Worm (Caenorhabditis elegans) whole organism, young adult: ENCODE measurements around the gene tin-9.2.

Experiments
- B0261.1 ChIP-seq: sonication (generic microtip); optimal IDR thresholded peaks from 2 replicates; lab custom pipeline; 2016; ENCODE audit warnings: mild to moderate bottlenecking, missing genetic modification characterization, moderate library complexity, missing compliant biosample characterization
- B0336.3 ChIP-seq: fragments of 200-800 bp; sonication (Bioruptor generic); IDR thresholded peaks from 2 replicates; pipeline ENCODE4 v1.3.6; 2022; ENCODE audit warnings: missing genetic modification characterization, missing compliant biosample characterization
- D2030.7 ChIP-seq: fragments of 200-800 bp; sonication (Bioruptor generic); IDR thresholded peaks from 2 replicates; pipeline ENCODE4 v1.3.6; 2022; ENCODE audit warnings: missing genetic modification reagents, missing genetic modification characterization, missing compliant biosample characterization
- F22D6.2 ChIP-seq: sonication (generic microtip); optimal IDR thresholded peaks from 2 replicates; lab custom pipeline; 2016; ENCODE audit warnings: mild to moderate bottlenecking, missing genetic modification characterization, missing compliant biosample characterization
- F23B12.7 ChIP-seq: sonication (generic microtip); optimal IDR thresholded peaks from 2 replicates; lab custom pipeline; 2017; ENCODE audit warnings: missing genetic modification characterization, mild to moderate bottlenecking, missing compliant biosample characterization, antibody characterized with exemption, moderate library complexity; ENCODE audit not compliant: insufficient read depth
- F33H1.4 ChIP-seq: fragments of 200-800 bp; sonication (Bioruptor generic); IDR thresholded peaks from 2 replicates; pipeline ENCODE4 v1.3.6; 2022; ENCODE audit warnings: missing genetic modification reagents, missing genetic modification characterization, missing compliant biosample characterization
- F37B4.10 ChIP-seq: fragments of 200-800 bp; sonication (Bioruptor generic); IDR thresholded peaks from 2 replicates; pipeline ENCODE4 v1.3.6; 2022; ENCODE audit warnings: missing genetic modification characterization, missing compliant biosample characterization
- K12H6.12 ChIP-seq: fragments of 200-800 bp; sonication (Bioruptor generic); optimal IDR thresholded peaks from 2 replicates; lab custom pipeline; 2018; ENCODE audit warnings: mild to moderate bottlenecking, missing genetic modification characterization, missing compliant biosample characterization
- T26A5.8 ChIP-seq: sonication (generic microtip); optimal IDR thresholded peaks from 2 replicates; lab custom pipeline; 2016; ENCODE audit warnings: missing genetic modification characterization, missing compliant biosample characterization
- Y53F4B.3 ChIP-seq: fragments of 200-800 bp; sonication (Bioruptor generic); IDR thresholded peaks from 2 replicates; pipeline ENCODE4 v1.3.6; 2022; ENCODE audit warnings: missing genetic modification reagents, missing genetic modification characterization, missing compliant biosample characterization
- aptf-3 ChIP-seq: fragments of 200-800 bp; sonication (Bioruptor generic); IDR thresholded peaks from 2 replicates; pipeline ENCODE4 v1.3.6; 2022; ENCODE audit warnings: missing genetic modification characterization, missing compliant biosample characterization
- atf-7 ChIP-seq: sonication (generic microtip); optimal IDR thresholded peaks from 2 replicates; lab custom pipeline; 2017; ENCODE audit warnings: mild to moderate bottlenecking, missing genetic modification characterization, missing compliant biosample characterization
- attf-6 ChIP-seq: fragments of 200-800 bp; sonication (Bioruptor generic); IDR thresholded peaks from 2 replicates; pipeline ENCODE4 v1.3.6; 2022; ENCODE audit warnings: missing genetic modification reagents, missing genetic modification characterization, missing compliant biosample characterization
- cebp-2 ChIP-seq: fragments of 200-800 bp; sonication (Bioruptor generic); IDR thresholded peaks from 2 replicates; pipeline ENCODE4 v1.3.6; 2022; ENCODE audit warnings: missing genetic modification characterization, missing compliant biosample characterization
- ceh-79 ChIP-seq: sonication (generic microtip); optimal IDR thresholded peaks from 2 replicates; lab custom pipeline; 2017; ENCODE audit warnings: mild to moderate bottlenecking, missing genetic modification characterization, missing compliant biosample characterization
- dpl-1 ChIP-seq: fragments of 150-350 bp; optimal IDR thresholded peaks from 2 replicates; lab custom pipeline; 2014; ENCODE audit warnings: missing biosample characterization, missing genetic modification reagents, missing genetic modification characterization
- ets-4 ChIP-seq: fragments of 200-800 bp; sonication (Bioruptor generic); optimal IDR thresholded peaks from 2 replicates; lab custom pipeline; 2018; ENCODE audit warnings: mild to moderate bottlenecking, missing genetic modification characterization, missing compliant biosample characterization
- gei-17 ChIP-seq: fragments of 200-800 bp; sonication (Bioruptor generic); optimal IDR thresholded peaks from 2 replicates; lab custom pipeline; 2018; ENCODE audit warnings: mild to moderate bottlenecking, missing genetic modification characterization, missing compliant biosample characterization
- lag-1 ChIP-seq: fragments of 200-800 bp; sonication (Bioruptor generic); IDR thresholded peaks from 2 replicates; pipeline ENCODE4 v1.3.6; 2022; ENCODE audit warnings: missing genetic modification reagents, missing genetic modification characterization, missing compliant biosample characterization
- let-607 ChIP-seq, 2 experiments: fragments of 200-800 bp in 1 of 2; sonication (Bioruptor generic) in 1 of 2; sonication (generic microtip) in 1 of 2; optimal IDR thresholded peaks; 2 replicates each; lab custom pipeline; 2016 to 2018; ENCODE audit warnings: mild to moderate bottlenecking in 2 of 2, missing compliant biosample characterization in 2 of 2, missing genetic modification characterization in 2 of 2, moderate library complexity in 2 of 2, missing genotype in 1 of 2
- madf-3 ChIP-seq: fragments of 200-800 bp; sonication (Bioruptor generic); IDR thresholded peaks from 2 replicates; pipeline ENCODE4 v1.3.6; 2022; ENCODE audit warnings: missing genetic modification reagents, missing genetic modification characterization, missing compliant biosample characterization
- mes-4 ChIP-seq: sonication (generic microtip); optimal IDR thresholded peaks from 2 replicates; lab custom pipeline; 2016; ENCODE audit warnings: missing genotype, missing genetic modification characterization, missing compliant biosample characterization
- mxl-1 ChIP-seq: sonication (generic microtip); optimal IDR thresholded peaks from 2 replicates; lab custom pipeline; 2016; ENCODE audit warnings: missing genetic modification characterization, missing compliant biosample characterization
- pha-4 ChIP-seq: fragments of 150-350 bp; sonication (generic microtip); optimal IDR thresholded peaks from 2 replicates; lab custom pipeline; 2014; ENCODE audit warnings: missing biosample characterization, missing genetic modification reagents, missing genetic modification characterization
- rcor-1 ChIP-seq: fragments of 200-800 bp; sonication (Bioruptor generic); IDR thresholded peaks from 2 replicates; pipeline ENCODE4 v1.3.6; 2022; ENCODE audit warnings: missing genetic modification reagents, missing genetic modification characterization, missing compliant biosample characterization
- repo-1 ChIP-seq: sonication (generic microtip); optimal IDR thresholded peaks from 2 replicates; lab custom pipeline; 2017; ENCODE audit warnings: mild to moderate bottlenecking, missing genetic modification characterization, missing compliant biosample characterization
- rpc-1 ChIP-seq, 2 experiments: fragments of 150-350 bp in 1 of 2; sonication (generic microtip) in 1 of 2; optimal IDR thresholded peaks; 2 replicates each; lab custom pipeline; 2014 to 2018; ENCODE audit warnings: missing biosample characterization in 1 of 2, missing genetic modification characterization in 1 of 2, missing genetic modification reagents in 1 of 2, missing genotype in 1 of 2
- sea-2 ChIP-seq: fragments of 200-800 bp; sonication (Bioruptor generic); IDR thresholded peaks from 2 replicates; pipeline ENCODE4 v1.3.6; 2022; ENCODE audit warnings: missing genetic modification characterization, missing compliant biosample characterization
- snpc-1.1 ChIP-seq: sonication (generic microtip); optimal IDR thresholded peaks from 2 replicates; lab custom pipeline; 2017; ENCODE audit warnings: missing genetic modification characterization, mild to moderate bottlenecking, missing compliant biosample characterization, antibody characterized with exemption, moderate library complexity, missing genotype, missing genetic modification reagents; ENCODE audit not compliant: insufficient read depth
- sptf-2 ChIP-seq: fragments of 200-800 bp; sonication (Bioruptor generic); optimal IDR thresholded peaks from 2 replicates; lab custom pipeline; 2018; ENCODE audit warnings: mild to moderate bottlenecking, missing genetic modification characterization, missing compliant biosample characterization
- tbx-9 ChIP-seq: sonication (generic microtip); optimal IDR thresholded peaks from 2 replicates; lab custom pipeline; 2016; ENCODE audit warnings: borderline replicate concordance, missing genetic modification characterization, inconsistent platforms, missing compliant biosample characterization
- unc-130 ChIP-seq: sonication (generic microtip); optimal IDR thresholded peaks from 2 replicates; lab custom pipeline; 2016; ENCODE audit warnings: missing genetic modification reagents, missing genetic modification characterization, missing compliant biosample characterization
- xnd-1 ChIP-seq: sonication (generic microtip); optimal IDR thresholded peaks from 2 replicates; lab custom pipeline; 2016; ENCODE audit warnings: missing genotype, missing genetic modification reagents, missing genetic modification characterization, missing compliant biosample characterization
- zfh-2 ChIP-seq: fragments of 200-800 bp; sonication (Bioruptor generic); conservative IDR thresholded peaks from 2 replicates; pipeline ENCODE4 v1.3.6; 2022; ENCODE audit warnings: missing genetic modification reagents, missing genetic modification characterization, missing compliant biosample characterization
- zim-3 ChIP-seq: sonication (generic microtip); optimal IDR thresholded peaks from 2 replicates; lab custom pipeline; 2017; ENCODE audit warnings: mild to moderate bottlenecking, missing genetic modification characterization, moderate library complexity, missing compliant biosample characterization
- ztf-18 ChIP-seq: sonication (generic microtip); optimal IDR thresholded peaks from 2 replicates; lab custom pipeline; 2016; ENCODE audit warnings: missing genotype, mild to moderate bottlenecking, missing genetic modification characterization, missing compliant biosample characterization
- ztf-28 ChIP-seq: fragments of 200-800 bp; sonication (Bioruptor generic); IDR thresholded peaks from 2 replicates; pipeline ENCODE4 v1.3.6; 2022; ENCODE audit warnings: missing genetic modification reagents, missing genetic modification characterization, missing compliant biosample characterization

Gene tin-9.2

DNA sequence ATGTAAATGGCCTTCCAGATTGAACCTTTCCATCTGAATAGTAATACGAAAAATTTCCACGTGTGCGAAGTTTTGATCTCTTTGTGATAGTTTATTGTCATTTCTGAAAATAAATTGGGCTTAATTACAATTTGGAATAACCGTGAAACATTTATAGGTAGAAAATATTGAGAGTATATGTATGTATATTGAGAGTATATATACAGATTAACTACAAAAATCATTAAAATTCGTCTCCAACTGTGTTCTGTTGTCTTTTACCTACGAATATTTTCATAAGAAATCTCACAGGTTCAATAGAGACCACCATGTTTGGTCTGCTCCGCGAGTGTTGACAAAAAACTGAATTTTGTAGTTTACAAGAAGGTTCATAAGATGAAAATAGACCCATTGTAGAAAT is 14.2 kb downstream of the tin-9.2 start, which contains the start of gene best-2 (continued):
- no peak for TF ChIP-seq gei-17 (GFP tag; lab: Kevin White, UChicago)
- TF ChIP-seq B0261.1 = no peak
- TF ChIP-seq Y53F4B.3 = no peak
- no peak for TF ChIP-seq T26A5.8
- TF ChIP-seq F37B4.10 (GFP tag; lab: Robert Waterston, UW) = no peak
- no peak for TF ChIP-seq repo-1 (tag; lab: Kevin White, UChicago)
- no peak for TF ChIP-seq madf-3 (GFP tag; lab: Robert Waterston, UW)

DNA sequence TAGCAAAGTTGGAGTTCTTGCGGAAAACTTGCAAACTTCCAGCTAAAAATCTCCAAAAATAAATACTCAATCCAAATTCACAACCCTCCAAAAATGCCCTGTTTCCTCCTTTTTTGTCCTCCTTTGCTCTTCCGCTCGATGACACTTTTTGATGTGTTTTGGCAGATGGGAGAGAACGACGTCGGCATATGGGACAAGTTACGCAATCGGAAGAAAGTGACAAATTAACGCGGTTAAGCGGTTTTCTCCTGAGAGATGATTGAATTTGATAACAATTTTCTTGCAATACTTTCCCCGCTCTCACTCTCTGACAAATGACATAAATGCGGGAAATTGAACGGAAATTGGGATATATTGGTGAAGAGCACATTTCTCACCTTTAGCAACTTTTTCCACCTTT is 17.9 kb downstream of the tin-9.2 start:
- TF ChIP-seq atf-7 (tag; lab: Kevin White, UChicago) = no peak
- TF ChIP-seq pha-4 = no peak
- TF ChIP-seq D2030.7 (GFP tag; lab: Robert Waterston, UW) = no peak
- TF ChIP-seq sptf-2 (GFP tag; lab: Kevin White, UChicago) = no peak
- TF ChIP-seq rcor-1 (GFP tag; lab: Robert Waterston, UW) = no peak
- no peak for TF ChIP-seq lag-1 (GFP tag; lab: Robert Waterston, UW)
- TF ChIP-seq rpc-1 (optimal IDR thresholded peaks at IDR 0.05; lab: Kevin White, UChicago) = no peak
- TF ChIP-seq rpc-1 (tag; optimal IDR thresholded peaks at IDR 0.05; lab: Kevin White, UChicago) = no peak
- no peak for TF ChIP-seq snpc-1.1 (tag; lab: Kevin White, UChicago)
- no peak for TF ChIP-seq ceh-79 (tag; lab: Kevin White, UChicago)
- TF ChIP-seq let-607 (tag; optimal IDR thresholded peaks at IDR 0.05; lab: Kevin White, UChicago) = no peak
- TF ChIP-seq K12H6.12 (tag; lab: Kevin White, UChicago) = no peak
- TF ChIP-seq F23B12.7 = no peak
- TF ChIP-seq aptf-3 (GFP tag; lab: Robert Waterston, UW) = no peak
- TF ChIP-seq F33H1.4 = no peak
- no peak for TF ChIP-seq ztf-18 (tag; lab: Kevin White, UChicago)
- no peak for TF ChIP-seq xnd-1 (tag; lab: Kevin White, UChicago)
- TF ChIP-seq tbx-9 (tag; lab: Kevin White, UChicago) = no peak
- TF ChIP-seq ztf-28 (GFP tag; lab: Robert Waterston, UW) = no peak
- TF ChIP-seq zfh-2 (GFP tag; lab: Robert Waterston, UW) = no peak

DNA sequence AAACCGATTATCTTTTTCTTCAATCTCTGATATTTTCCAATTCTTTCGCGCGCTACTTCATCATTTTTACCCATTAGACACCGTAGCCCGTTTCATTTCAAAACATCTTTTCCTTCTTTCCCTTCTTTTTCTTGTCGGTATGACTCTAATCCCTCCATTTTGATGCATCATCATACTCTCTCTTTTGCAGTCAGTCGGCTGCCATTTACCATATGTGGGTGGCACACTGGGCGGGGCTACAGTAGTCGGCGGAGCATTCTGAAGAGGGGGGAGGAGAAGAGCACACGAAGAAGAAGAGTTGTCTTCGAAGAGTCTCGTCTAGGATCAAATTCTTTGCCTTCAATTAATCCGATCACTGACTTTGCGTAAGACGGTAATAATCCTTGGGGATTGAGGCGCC is 20.0 kb downstream of the tin-9.2 start, which contains the start of gene unc-30:
Gene unc-30 (plus strand): TSS at position 184 of the 400 bp plus-strand sequence.
- peak; percentile 38 for TF ChIP-seq K12H6.12 (tag; lab: Kevin White, UChicago)
- no peak for TF ChIP-seq sea-2 (GFP tag; lab: Robert Waterston, UW)

DNA sequence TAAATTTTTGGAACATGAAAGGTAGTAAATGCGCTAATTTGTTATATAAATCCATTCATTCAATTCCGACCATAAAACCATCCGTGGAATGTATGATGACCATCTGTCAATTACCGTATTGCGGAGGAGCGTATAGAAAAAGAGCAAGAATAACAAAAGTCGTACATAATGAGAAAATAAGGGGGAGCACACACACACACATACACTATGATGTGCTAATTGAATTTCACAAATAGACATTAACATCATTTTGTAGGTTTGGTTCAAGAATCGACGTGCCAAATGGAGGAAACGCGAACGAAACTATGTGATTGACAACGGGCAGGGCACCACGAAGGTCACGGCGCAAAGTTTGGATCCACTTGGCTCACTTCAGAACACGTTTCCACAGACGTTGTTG is 22.6 kb downstream of the tin-9.2 start:
- TF ChIP-seq B0336.3 (GFP tag; lab: Robert Waterston, UW) (no peak), aptf-3 (GFP tag; lab: Robert Waterston, UW) (no peak), F37B4.10 (GFP tag; lab: Robert Waterston, UW) (no peak), sea-2 (GFP tag; lab: Robert Waterston, UW) (no peak), zim-3 (tag; lab: Kevin White, UChicago) (no peak), ets-4 (GFP tag; lab: Kevin White, UChicago) (no peak), mes-4 (tag; lab: Kevin White, UChicago) (no peak), F23B12.7 (no peak), mxl-1 (tag; lab: Kevin White, UChicago) (no peak)

DNA sequence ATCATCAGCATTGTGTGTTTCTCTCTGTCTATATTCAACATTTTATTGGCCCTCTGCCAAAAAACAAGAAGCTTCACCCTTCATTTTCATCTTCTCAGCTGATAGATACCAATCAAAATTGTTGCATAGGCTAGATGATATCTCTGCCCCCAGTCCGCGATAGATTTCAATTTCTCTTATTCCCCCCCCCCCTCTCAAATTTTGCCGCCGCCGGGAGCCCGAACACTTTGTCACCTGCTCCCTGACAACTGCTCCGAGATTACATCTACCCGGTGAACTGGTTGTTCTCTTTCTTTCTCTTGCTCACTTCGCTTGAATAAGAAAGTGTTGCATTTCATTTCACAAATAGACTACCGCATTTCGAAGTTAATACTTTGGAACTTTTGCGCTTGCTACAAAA is 27.2 kb downstream of the tin-9.2 start:
- 0 out of 2 replicates have a peak, but pooled peaks have one; percentile 41 for TF ChIP-seq cebp-2
- no peak for TF ChIP-seq mxl-1 (tag; lab: Kevin White, UChicago)
- no peak for TF ChIP-seq unc-130 (GFP tag; lab: Kevin White, UChicago)
- 0 out of 2 replicates have a peak, but pooled peaks have one; percentile 15 for TF ChIP-seq zfh-2 (GFP tag; lab: Robert Waterston, UW)
- TF ChIP-seq sptf-2 (GFP tag; lab: Kevin White, UChicago) = no peak
- TF ChIP-seq repo-1 (tag; lab: Kevin White, UChicago) = no peak
- TF ChIP-seq dpl-1 (GFP tag; lab: Kevin White, UChicago) = no peak
- no peak for TF ChIP-seq attf-6 (GFP tag; lab: Robert Waterston, UW)
- no peak for TF ChIP-seq F22D6.2 (tag; lab: Kevin White, UChicago)
